Fruit fly (Drosophila melanogaster): ENCODE results near the gene SMC1.

SMC1 gene

dm6 chr3R:24025715-24026467 lies 32.2 kb upstream of the SMC1 start (continued):
- peak; percentile 22 for TF ChIP-seq acj6 (GFP tag; optimal IDR thresholded peaks at IDR 0.05)
- no peak for TF ChIP-seq Eip93F (GFP tag; optimal IDR thresholded peaks at IDR 0.05)
- TF ChIP-seq dac (GFP tag; optimal IDR thresholded peaks at IDR 0.05): no peak
- peak; percentile 77 for TF ChIP-seq svp (GFP tag)
- TF ChIP-seq topi (GFP tag; optimal IDR thresholded peaks at IDR 0.05): peak; percentile 11
- TF ChIP-seq CG11762 (GFP tag; optimal IDR thresholded peaks at IDR 0.05; ENCODE audit: insufficient read depth): no peak
- no peak for TF ChIP-seq fd85E (GFP tag; optimal IDR thresholded peaks at IDR 0.05)
- peak; percentile 47 for TF ChIP-seq Met (GFP tag; optimal IDR thresholded peaks at IDR 0.05)
- TF ChIP-seq CG9139 (GFP tag; optimal IDR thresholded peaks at IDR 0.05): no peak
- peak; percentile 51; the same call in 1 of the 2 replicates for TF ChIP-seq CG15336 (GFP tag; IDR thresholded peaks at IDR 0.05)
- no peak for TF ChIP-seq Gug (GFP tag; IDR thresholded peaks at IDR 0.05)
- peak; percentile 5 for TF ChIP-seq CG3032 (tag; optimal IDR thresholded peaks at IDR 0.05)
- peak; percentile 74 for TF ChIP-seq Eip78C (GFP tag)
- TF ChIP-seq net (GFP tag; optimal IDR thresholded peaks at IDR 0.05): no peak
- no peak for TF ChIP-seq Blimp-1 (GFP tag; optimal IDR thresholded peaks at IDR 0.05)
- TF ChIP-seq CG6792 (GFP tag; optimal IDR thresholded peaks at IDR 0.05): no peak
- no peak for TF ChIP-seq Ets21C (GFP tag; optimal IDR thresholded peaks at IDR 0.05)
- TF ChIP-seq ss (GFP tag; optimal IDR thresholded peaks at IDR 0.05): no peak

dm6 chr3R:24026503-24026902 lies 31.6 kb upstream of the SMC1 start:
- TF ChIP-seq salr (GFP tag; optimal IDR thresholded peaks at IDR 0.05) (peak in 1 of 2 experiments; percentile 0), pdm3 (GFP tag; optimal IDR thresholded peaks at IDR 0.05) (no peak)

- TF ChIP-seq Gug (GFP tag; IDR thresholded peaks at IDR 0.05) (no peak), OdsH (GFP tag; optimal IDR thresholded peaks at IDR 0.05) (no peak), esn (GFP tag; optimal IDR thresholded peaks at IDR 0.05) (no peak), vri (GFP tag; optimal IDR thresholded peaks at IDR 0.05) (peak; percentile 42)
These were observed 30.9 kb upstream of the SMC1 start for dm6 chr3R:24027222-24027621.

dm6 chr3R:24031019-24031824 lies 26.9 kb upstream of the SMC1 start:
- TF ChIP-seq spab (GFP tag; optimal IDR thresholded peaks at IDR 0.05): peak; percentile 5
- TF ChIP-seq fd85E (GFP tag; optimal IDR thresholded peaks at IDR 0.05): peak; percentile 36
- TF ChIP-seq Eip78C (GFP tag): peak; percentile 86
- no peak for TF ChIP-seq CG8319 (GFP tag; optimal IDR thresholded peaks at IDR 0.05)
- TF ChIP-seq fkh (GFP tag; optimal IDR thresholded peaks at IDR 0.05): no peak
- TF ChIP-seq Ets21C (GFP tag; optimal IDR thresholded peaks at IDR 0.05): no peak
- no peak for TF ChIP-seq Eip93F (GFP tag; optimal IDR thresholded peaks at IDR 0.05)
- peak; percentile 25 for TF ChIP-seq achi (GFP tag; optimal IDR thresholded peaks at IDR 0.05)
- peak; percentile 51 for TF ChIP-seq CG3919 (GFP tag; optimal IDR thresholded peaks at IDR 0.05)
- no peak for TF ChIP-seq Met (GFP tag; optimal IDR thresholded peaks at IDR 0.05)
- TF ChIP-seq CG31627 (GFP tag; optimal IDR thresholded peaks at IDR 0.05): peak; percentile 16
- TF ChIP-seq fd59A (GFP tag; optimal IDR thresholded peaks at IDR 0.05): no peak
- TF ChIP-seq Ets96B (tag; optimal IDR thresholded peaks at IDR 0.05): peak; percentile 22
- peak; percentile 6 for TF ChIP-seq Sox102F (GFP tag; optimal IDR thresholded peaks at IDR 0.05)
- TF ChIP-seq acj6 (GFP tag; optimal IDR thresholded peaks at IDR 0.05): peak; percentile 3
- TF ChIP-seq svp (GFP tag): peak; percentile 94
- TF ChIP-seq esn (GFP tag; optimal IDR thresholded peaks at IDR 0.05): peak; percentile 29
- no peak for TF ChIP-seq CG7368 (GFP tag; optimal IDR thresholded peaks at IDR 0.05)
- TF ChIP-seq dac (GFP tag; optimal IDR thresholded peaks at IDR 0.05): no peak
- TF ChIP-seq CG11762 (GFP tag; optimal IDR thresholded peaks at IDR 0.05; ENCODE audit: insufficient read depth): peak; percentile 3
- peak; percentile 47 for TF ChIP-seq Blimp-1 (GFP tag; optimal IDR thresholded peaks at IDR 0.05)
- peak; percentile 65 for TF ChIP-seq CG16779 (tag; optimal IDR thresholded peaks at IDR 0.05)
- peak; percentile 48; the same call in 1 of the 2 replicates for TF ChIP-seq CG15336 (GFP tag; IDR thresholded peaks at IDR 0.05)
- peak; percentile 50 for TF ChIP-seq Sox14 (GFP tag; optimal IDR thresholded peaks at IDR 0.05)
- peak; percentile 64 for TF ChIP-seq CG6854 (GFP tag; optimal IDR thresholded peaks at IDR 0.05)
- no peak for TF ChIP-seq Sox15 (GFP tag; optimal IDR thresholded peaks at IDR 0.05)
- TF ChIP-seq ss (GFP tag; optimal IDR thresholded peaks at IDR 0.05): peak; percentile 55 to 58
- TF ChIP-seq CG8632 (GFP tag; optimal IDR thresholded peaks at IDR 0.05): no peak
- peak; percentile 44; the same call in 1 of the 2 replicates for TF ChIP-seq Gug (GFP tag; IDR thresholded peaks at IDR 0.05)
- TF ChIP-seq OdsH (GFP tag; optimal IDR thresholded peaks at IDR 0.05): no peak
- peak; percentile 48 for TF ChIP-seq CG8119 (GFP tag; IDR thresholded peaks at IDR 0.05)
- peak; percentile 13 for TF ChIP-seq Hr39 (GFP tag; optimal IDR thresholded peaks at IDR 0.05)

Data from whole organism, prepupa.